Fruit fly (Drosophila melanogaster) whole organism, wandering third instar larva: ENCODE data around the gene CG4020.

Experiments
- Abd-B ChIP-seq: fragments of >200 bp; optimal IDR thresholded peaks from 2 replicates; lab custom pipeline; 2017; ENCODE audit warnings: missing biosample characterization, missing genetic modification characterization
- CG32264 ChIP-seq: fragments of 200-800 bp; sonication (Bioruptor generic); optimal IDR thresholded peaks from 2 replicates; lab custom pipeline; 2016; ENCODE audit warnings: missing biosample characterization, missing genetic modification characterization
- CG9705 ChIP-seq: fragments of 200-800 bp; sonication (Bioruptor generic); optimal IDR thresholded peaks from 2 replicates; lab custom pipeline; 2018; ENCODE audit warnings: missing biosample characterization, mild to moderate bottlenecking, missing genetic modification characterization
- CrebA ChIP-seq: fragments of 200-800 bp; sonication (Bioruptor generic); optimal IDR thresholded peaks from 2 replicates; lab custom pipeline; 2016; ENCODE audit warnings: missing biosample characterization, mild to moderate bottlenecking, missing genetic modification characterization, borderline replicate concordance
- Dfd ChIP-seq: fragments of >200 bp; optimal IDR thresholded peaks from 2 replicates; lab custom pipeline; 2017; ENCODE audit warnings: missing biosample characterization, missing genetic modification characterization
- Dif ChIP-seq: fragments of 200-275, 200-300 bp; sonication (Bioruptor generic); optimal IDR thresholded peaks from 2 replicates; lab custom pipeline; 2018; ENCODE audit warnings: missing biosample characterization, missing genetic modification characterization; ENCODE audit not compliant: partially characterized antibody
- GATAd ChIP-seq: sonication (Bioruptor generic); optimal IDR thresholded peaks from 2 replicates; lab custom pipeline; 2016; ENCODE audit warnings: missing biosample characterization, missing genetic modification characterization
- HLH106 ChIP-seq: fragments of 200-800 bp; optimal IDR thresholded peaks from 3 replicates; lab custom pipeline; 2019; ENCODE audit warnings: missing biosample characterization, mild to moderate bottlenecking, missing genetic modification characterization, moderate library complexity
- Hnf4 ChIP-seq: fragments of 200-800 bp; sonication (Bioruptor generic); optimal IDR thresholded peaks from 2 replicates; lab custom pipeline; 2016; ENCODE audit warnings: missing biosample characterization, mild to moderate bottlenecking, missing genetic modification characterization
- Hr78 ChIP-seq: fragments of >200 bp; optimal IDR thresholded peaks from 2 replicates; lab custom pipeline; 2017; ENCODE audit warnings: missing biosample characterization, missing genetic modification characterization
- Hr83 ChIP-seq: fragments of 200-300 bp; sonication (Bioruptor generic); optimal IDR thresholded peaks from 2 replicates; lab custom pipeline; 2016; ENCODE audit warnings: missing biosample characterization, mild to moderate bottlenecking, missing genetic modification characterization, moderate library complexity; ENCODE audit not compliant: poor library complexity, severe bottlenecking
- Jra ChIP-seq: sonication (Bioruptor generic); optimal IDR thresholded peaks from 2 replicates; lab custom pipeline; 2016; ENCODE audit warnings: missing biosample characterization, missing genetic modification characterization
- Mio ChIP-seq: sonication (Bioruptor generic); optimal IDR thresholded peaks from 2 replicates; lab custom pipeline; 2016; ENCODE audit warnings: missing biosample characterization, missing genetic modification characterization
- Myc ChIP-seq: fragments of >200 bp; optimal IDR thresholded peaks from 2 replicates; lab custom pipeline; 2017
- N ChIP-seq: fragments of >200 bp; optimal IDR thresholded peaks from 2 replicates; lab custom pipeline; 2018; ENCODE audit warnings: missing biosample characterization, missing external identifiers, missing genetic modification characterization
- Rel ChIP-seq, 2 experiments: fragments of 200-800 bp; sonication (Bioruptor generic) in 1 of 2; optimal IDR thresholded peaks; 2 replicates in 1 of 2; 3 replicates in 1 of 2; lab custom pipeline; 2016 to 2019; ENCODE audit warnings: mild to moderate bottlenecking in 2 of 2, missing biosample characterization in 2 of 2, missing genetic modification characterization in 2 of 2, moderate library complexity in 1 of 2
- Sp1 ChIP-seq: fragments of 200-800 bp; sonication (Bioruptor generic); optimal IDR thresholded peaks from 3 replicates; lab custom pipeline; 2019; ENCODE audit warnings: missing biosample characterization, mild to moderate bottlenecking, missing genetic modification characterization, moderate library complexity
- br ChIP-seq: fragments of 200-800 bp; sonication (Bioruptor generic); optimal IDR thresholded peaks from 2 replicates; lab custom pipeline; 2016; ENCODE audit warnings: missing biosample characterization, missing genetic modification characterization
- brk ChIP-seq: fragments of 200-800 bp; sonication (Bioruptor generic); optimal IDR thresholded peaks from 2 replicates; lab custom pipeline; 2016; ENCODE audit warnings: missing biosample characterization, mild to moderate bottlenecking, missing genetic modification characterization
- dl ChIP-seq, 2 experiments: fragments of 175-275, 200-275 bp in 1 of 2; fragments of 200-275 bp in 1 of 2; sonication (Bioruptor generic); optimal IDR thresholded peaks; lab custom pipeline; 2018; ENCODE audit warnings: mild to moderate bottlenecking in 2 of 2, missing biosample characterization in 2 of 2, missing genetic modification characterization in 2 of 2, moderate library complexity in 2 of 2; ENCODE audit not compliant: partially characterized antibody in 2 of 2, insufficient read depth in 1 of 2
- dmrt93B ChIP-seq: fragments of 200-800 bp; sonication (Bioruptor generic); optimal IDR thresholded peaks from 2 replicates; lab custom pipeline; 2018; ENCODE audit warnings: missing biosample characterization, mild to moderate bottlenecking, missing genetic modification characterization
- dsf ChIP-seq: sonication (Bioruptor generic); optimal IDR thresholded peaks from 2 replicates; lab custom pipeline; 2016; ENCODE audit warnings: missing biosample characterization, missing genetic modification characterization, borderline replicate concordance
- foxo ChIP-seq, 2 experiments: fragments of 200-800 bp; sonication (Bioruptor generic); optimal IDR thresholded peaks; 2 replicates in 1 of 2; 3 replicates in 1 of 2; lab custom pipeline; 2016 to 2017; ENCODE audit warnings: missing biosample characterization in 2 of 2, missing genetic modification characterization in 2 of 2
- fru ChIP-seq: fragments of 200-800 bp; sonication (Bioruptor generic); optimal IDR thresholded peaks from 3 replicates; lab custom pipeline; 2016; ENCODE audit warnings: missing biosample characterization, mild to moderate bottlenecking, missing genetic modification characterization
- h ChIP-seq: fragments of 200-800 bp; sonication (Bioruptor generic); optimal IDR thresholded peaks from 3 replicates; lab custom pipeline; 2016; ENCODE audit warnings: missing biosample characterization, mild to moderate bottlenecking, missing genetic modification characterization
- jim ChIP-seq: fragments of 175-275, 200-325 bp; sonication (Bioruptor generic); optimal IDR thresholded peaks from 2 replicates; lab custom pipeline; 2016; ENCODE audit warnings: missing biosample characterization, mild to moderate bottlenecking, missing genetic modification characterization
- lola ChIP-seq: fragments of >200 bp; optimal IDR thresholded peaks from 2 replicates; lab custom pipeline; 2017; ENCODE audit warnings: missing biosample characterization, missing genetic modification characterization
- pan ChIP-seq: fragments of >200 bp; optimal IDR thresholded peaks from 2 replicates; lab custom pipeline; 2017
- psq ChIP-seq: fragments of 200-800 bp; sonication (Bioruptor generic); optimal IDR thresholded peaks from 3 replicates; lab custom pipeline; 2017; ENCODE audit warnings: missing biosample characterization, mild to moderate bottlenecking, missing genetic modification characterization, moderate library complexity
- rgr ChIP-seq: fragments of 200-800 bp; sonication (Bioruptor generic); optimal IDR thresholded peaks from 3 replicates; lab custom pipeline; 2016; ENCODE audit warnings: missing biosample characterization, mild to moderate bottlenecking, missing genetic modification characterization
- sage ChIP-seq: fragments of 200-800 bp; sonication (Bioruptor generic); optimal IDR thresholded peaks from 2 replicates; lab custom pipeline; 2016; ENCODE audit warnings: missing biosample characterization, mild to moderate bottlenecking, missing genetic modification characterization
- sv ChIP-seq: fragments of 200-800 bp; sonication (Bioruptor generic); optimal IDR thresholded peaks from 3 replicates; lab custom pipeline; 2016; ENCODE audit warnings: missing biosample characterization, missing genetic modification characterization
- tai ChIP-seq: sonication (Bioruptor generic); optimal IDR thresholded peaks from 2 replicates; lab custom pipeline; 2016; ENCODE audit warnings: missing biosample characterization, missing genetic modification characterization
- usp ChIP-seq: fragments of >200 bp; optimal IDR thresholded peaks from 2 replicates; lab custom pipeline; 2017; ENCODE audit warnings: missing biosample characterization, missing genetic modification characterization
- woc ChIP-seq: sonication (Bioruptor generic); optimal IDR thresholded peaks from 2 replicates; lab custom pipeline; 2016; ENCODE audit warnings: missing biosample characterization, mild to moderate bottlenecking, missing genetic modification characterization

Gene CG4020

dm6 chrX:5901628-5902213 lies 3.8 kb upstream of the CG4020 start (continued):
- TF ChIP-seq br (peak; percentile 33), Rel (GFP tag; optimal IDR thresholded peaks at IDR 0.05; lab: Kevin White, UChicago) (no peak), Rel (tag; optimal IDR thresholded peaks at IDR 0.05; lab: Kevin White, UChicago) (peak; percentile 65), GATAd (GFP tag; lab: Kevin White, UChicago) (no peak)

dm6 chrX:5902701-5903100 lies 2.8 kb upstream of the CG4020 start:
- no peak for TF ChIP-seq fru
- TF ChIP-seq Hnf4 (GFP tag; lab: Kevin White, UChicago), result no peak
- TF ChIP-seq Rel (GFP tag; optimal IDR thresholded peaks at IDR 0.05; lab: Kevin White, UChicago), result no peak
- peak; percentile 52 for TF ChIP-seq Rel (tag; optimal IDR thresholded peaks at IDR 0.05; lab: Kevin White, UChicago)
- TF ChIP-seq, all 38 proteins: peak for 1

dm6 chrX:5904377-5905085 lies 1.0 kb upstream of the CG4020 start:
- peak; percentile 70 for TF ChIP-seq Dif (GFP tag; lab: Kevin White, UChicago)
- TF ChIP-seq Dfd, result no peak
- no peak for TF ChIP-seq dmrt93B
- peak; percentile 52 for TF ChIP-seq psq (GFP tag; lab: Kevin White, UChicago)
- TF ChIP-seq woc (GFP tag; lab: Kevin White, UChicago), result peak; percentile 37
- TF ChIP-seq Hr78 (GFP tag; lab: Kevin White, UChicago), result no peak
- TF ChIP-seq pan (lab: Kevin White, UChicago), result no peak
- TF ChIP-seq h (GFP tag; lab: Kevin White, UChicago), result peak; percentile 23
- peak; percentile 37 for TF ChIP-seq Hr83 (GFP tag; lab: Kevin White, UChicago)
- TF ChIP-seq Rel (GFP tag; optimal IDR thresholded peaks at IDR 0.05; lab: Kevin White, UChicago), result no peak
- TF ChIP-seq Rel (tag; optimal IDR thresholded peaks at IDR 0.05; lab: Kevin White, UChicago), result peak; percentile 60
- peak; percentile 23 for TF ChIP-seq fru
- TF ChIP-seq sv (GFP tag; lab: Kevin White, UChicago), result no peak
- no peak for TF ChIP-seq N (GFP tag; lab: Kevin White, UChicago)
- no peak for TF ChIP-seq CG32264
- no peak for TF ChIP-seq dl (GFP tag; optimal IDR thresholded peaks at IDR 0.05; lab: Kevin White, UChicago; ENCODE audit: insufficient read depth in 1 of 2, partially characterized antibody in 2 of 2)
- TF ChIP-seq brk (GFP tag; lab: Kevin White, UChicago), result peak; percentile 76
- peak; percentile 48 for TF ChIP-seq Jra
- TF ChIP-seq foxo (GFP tag; optimal IDR thresholded peaks at IDR 0.05; lab: Kevin White, UChicago), result peak in 1 of 2 experiments; percentile 26
- TF ChIP-seq rgr, result peak; percentile 6
- peak; percentile 43 for TF ChIP-seq sage (GFP tag; lab: Kevin White, UChicago)
- peak; percentile 48 for TF ChIP-seq Hnf4 (GFP tag; lab: Kevin White, UChicago)
- TF ChIP-seq GATAd (GFP tag; lab: Kevin White, UChicago), result no peak
- no peak for TF ChIP-seq Sp1
- no peak for TF ChIP-seq tai (GFP tag; lab: Kevin White, UChicago)

dm6 chrX:5905086-5905400 lies 503 bp upstream of the CG4020 start:
- TF ChIP-seq Jra (no peak), Mio (no peak), usp (no peak), Sp1 (no peak), Abd-B (GFP tag; lab: Kevin White, UChicago) (no peak), sv (GFP tag; lab: Kevin White, UChicago) (no peak), Myc (lab: Kevin White, UChicago) (no peak), dmrt93B (no peak), psq (GFP tag; lab: Kevin White, UChicago) (no peak), pan (lab: Kevin White, UChicago) (no peak), fru (no peak), brk (GFP tag; lab: Kevin White, UChicago) (no peak), tai (GFP tag; lab: Kevin White, UChicago) (no peak), Hr83 (GFP tag; lab: Kevin White, UChicago) (no peak), Hr78 (GFP tag; lab: Kevin White, UChicago) (no peak), rgr (no peak), woc (GFP tag; lab: Kevin White, UChicago) (no peak)

- TF ChIP-seq woc (GFP tag; lab: Kevin White, UChicago) (no peak), Jra (no peak), tai (GFP tag; lab: Kevin White, UChicago) (no peak), h (GFP tag; lab: Kevin White, UChicago) (peak; percentile 56), dmrt93B (peak; percentile 53), Hnf4 (GFP tag; lab: Kevin White, UChicago) (no peak), brk (GFP tag; lab: Kevin White, UChicago) (no peak), lola (GFP tag; lab: Kevin White, UChicago) (no peak), rgr (peak; percentile 60), CrebA (GFP tag; lab: Kevin White, UChicago) (no peak), sv (GFP tag; lab: Kevin White, UChicago) (no peak), usp (no peak), dsf (GFP tag; lab: Kevin White, UChicago) (no peak), br (peak; percentile 25), Dfd (no peak), HLH106 (tag; lab: Kevin White, UChicago) (peak; percentile 54), Hr78 (GFP tag; lab: Kevin White, UChicago) (no peak), N (GFP tag; lab: Kevin White, UChicago) (no peak), Hr83 (GFP tag; lab: Kevin White, UChicago) (peak; percentile 25), CG9705 (peak; percentile 50), jim (no peak), sage (GFP tag; lab: Kevin White, UChicago) (no peak), Rel (GFP tag; optimal IDR thresholded peaks at IDR 0.05; lab: Kevin White, UChicago) (no peak), Rel (tag; optimal IDR thresholded peaks at IDR 0.05; lab: Kevin White, UChicago) (peak; percentile 81)
Measured at dm6 chrX:5907916-5908315, 2.4 kb downstream of the CG4020 start, which contains the start of gene CG12236. CG12236 (plus strand) TSS chrX:5908135.
